Fruit fly (Drosophila melanogaster) whole organism, embryonic: ENCODE measurements around the gene Arp1.

Source experiments
- Blimp-1 ChIP-seq: fragments of 200-800 bp; sonication (Bioruptor generic); optimal IDR thresholded peaks from 3 replicates; lab custom pipeline; 2018; ENCODE audit warnings: missing biosample characterization, missing genetic modification characterization, mild to moderate bottlenecking, moderate library complexity, missing genetic modification reagents
- CG10267 ChIP-seq: fragments of 200-800 bp; sonication (Bioruptor generic); optimal IDR thresholded peaks from 2 replicates; lab custom pipeline; 2018; ENCODE audit warnings: missing biosample characterization, mild to moderate bottlenecking, missing genetic modification characterization, moderate library complexity
- CG11504 ChIP-seq: fragments of 200-800 bp; sonication (Bioruptor generic); optimal IDR thresholded peaks from 3 replicates; lab custom pipeline; 2019; ENCODE audit warnings: missing biosample characterization, mild to moderate bottlenecking, missing genetic modification characterization, moderate library complexity
- CG12391 ChIP-seq: fragments of 200-800 bp; sonication (Bioruptor generic); optimal IDR thresholded peaks from 3 replicates; lab custom pipeline; 2018; ENCODE audit warnings: missing biosample characterization, mild to moderate bottlenecking, missing genetic modification characterization, moderate library complexity
- CG15073 ChIP-seq: fragments of 200-800 bp; sonication (Bioruptor generic); optimal IDR thresholded peaks from 2 replicates; lab custom pipeline; 2016; ENCODE audit warnings: missing biosample characterization, missing genetic modification characterization
- CG18262 ChIP-seq: fragments of 200-800 bp; optimal IDR thresholded peaks from 3 replicates; lab custom pipeline; 2019; ENCODE audit warnings: missing biosample characterization, mild to moderate bottlenecking, missing genetic modification characterization, moderate library complexity
- CG2116 ChIP-seq: fragments of 200-800 bp; sonication (Bioruptor generic); optimal IDR thresholded peaks from 3 replicates; lab custom pipeline; 2018; ENCODE audit warnings: missing biosample characterization, mild to moderate bottlenecking, missing genetic modification characterization
- CG31224 ChIP-seq: fragments of 200-800 bp; sonication (Bioruptor generic); IDR thresholded peaks from 2 replicates; pipeline ENCODE4 v1.3.6; 2022; ENCODE audit warnings: missing biosample characterization, missing genetic modification characterization
- CG32767 ChIP-seq: fragments of 200-800 bp; sonication (Bioruptor generic); IDR thresholded peaks from 2 replicates; pipeline ENCODE4 v1.3.6; 2022; ENCODE audit warnings: missing biosample characterization, missing genetic modification characterization
- CG34224 ChIP-seq: fragments of 200-800 bp; sonication (Bioruptor generic); IDR thresholded peaks from 3 replicates; pipeline ENCODE4 v1.3.6; 2022; ENCODE audit warnings: missing biosample characterization, missing genetic modification characterization; ENCODE audit not compliant: partially characterized antibody
- CG42726 ChIP-seq: fragments of 200-800 bp; sonication (Bioruptor generic); IDR thresholded peaks from 2 replicates; pipeline ENCODE4 v1.3.6; 2022; ENCODE audit warnings: missing biosample characterization, missing genetic modification characterization; ENCODE audit not compliant: partially characterized antibody
- CG6175 ChIP-seq: fragments of 200-800 bp; sonication (Bioruptor generic); IDR thresholded peaks from 3 replicates; pipeline ENCODE4 v1.3.6; 2022; ENCODE audit warnings: missing biosample characterization, missing genetic modification characterization
- CG7271 ChIP-seq: fragments of 200-800 bp; sonication (Bioruptor generic); optimal IDR thresholded peaks from 2 replicates; lab custom pipeline; 2018; ENCODE audit warnings: missing biosample characterization, mild to moderate bottlenecking, missing genetic modification characterization, moderate library complexity
- CG7372 ChIP-seq: fragments of 200-800 bp; sonication (Bioruptor generic); IDR thresholded peaks from 2 replicates; pipeline ENCODE4 v1.3.6; 2022; ENCODE audit warnings: missing biosample characterization, missing genetic modification characterization
- CG8765 ChIP-seq: fragments of 200-800 bp; sonication (Bioruptor generic); IDR thresholded peaks from 2 replicates; pipeline ENCODE4 v1.3.6; 2022; ENCODE audit warnings: missing biosample characterization, missing genetic modification characterization
- D19A ChIP-seq: fragments of 200-800 bp; optimal IDR thresholded peaks from 3 replicates; lab custom pipeline; 2019; ENCODE audit warnings: missing biosample characterization, mild to moderate bottlenecking, missing genetic modification characterization, moderate library complexity
- Deaf1 ChIP-seq: fragments of 200-800 bp; optimal IDR thresholded peaks from 3 replicates; lab custom pipeline; 2019; ENCODE audit warnings: missing biosample characterization, mild to moderate bottlenecking, missing genetic modification characterization, moderate library complexity
- Dp ChIP-seq: fragments of 200-800 bp; sonication (Bioruptor generic); optimal IDR thresholded peaks from 2 replicates; lab custom pipeline; 2018; ENCODE audit warnings: missing biosample characterization, mild to moderate bottlenecking, missing genetic modification characterization, moderate library complexity
- E2f1 ChIP-seq: fragments of 200-800 bp; sonication (Bioruptor generic); IDR thresholded peaks from 2 replicates; pipeline ENCODE4 v1.3.6; 2022; ENCODE audit warnings: missing biosample characterization, missing genetic modification characterization
- H2.0 ChIP-seq: fragments of 200-800 bp; sonication (Bioruptor generic); IDR thresholded peaks from 2 replicates; pipeline ENCODE4 v1.3.6; 2022; ENCODE audit warnings: missing biosample characterization, missing genetic modification characterization
- HLH54F ChIP-seq: fragments of 200-800 bp; sonication (Bioruptor generic); optimal IDR thresholded peaks from 3 replicates; lab custom pipeline; 2016; ENCODE audit warnings: missing biosample characterization, missing genetic modification characterization
- Hand ChIP-seq: fragments of 200-800 bp; sonication (Bioruptor generic); optimal IDR thresholded peaks from 2 replicates; lab custom pipeline; 2017; ENCODE audit warnings: mild to moderate bottlenecking, missing biosample characterization, missing genetic modification reagents, missing genetic modification characterization
- Hr3 ChIP-seq: fragments of 200-800 bp; sonication (Bioruptor generic); optimal IDR thresholded peaks from 3 replicates; lab custom pipeline; 2016; ENCODE audit warnings: missing biosample characterization, missing genetic modification characterization
- Hsf ChIP-seq: fragments of 200-800 bp; sonication (Bioruptor generic); optimal IDR thresholded peaks from 3 replicates; lab custom pipeline; 2016; ENCODE audit warnings: missing biosample characterization, missing genetic modification characterization
- Nf-YA ChIP-seq: fragments of 200-800 bp; sonication (Bioruptor generic); IDR thresholded peaks from 2 replicates; pipeline ENCODE4 v1.3.6; 2022; ENCODE audit warnings: missing biosample characterization, missing genetic modification characterization
- Pdp1 ChIP-seq, 2 experiments: fragments of 200-800 bp; sonication (Bioruptor generic); optimal IDR thresholded peaks; 3 replicates each; lab custom pipeline; 2016; ENCODE audit warnings: missing biosample characterization in 2 of 2, missing genetic modification characterization in 2 of 2, mild to moderate bottlenecking in 1 of 2, moderate library complexity in 1 of 2
- Poxn ChIP-seq: fragments of 200-800 bp; sonication (Bioruptor generic); IDR thresholded peaks from 2 replicates; pipeline ENCODE4 v1.3.6; 2022; ENCODE audit warnings: missing biosample characterization, missing genetic modification characterization
- Six4 ChIP-seq: fragments of 200-800 bp; sonication (Bioruptor generic); optimal IDR thresholded peaks from 2 replicates; lab custom pipeline; 2016; ENCODE audit warnings: missing biosample characterization, missing genetic modification characterization
- Sox102F ChIP-seq: fragments of 200-800 bp; sonication (Bioruptor generic); optimal IDR thresholded peaks from 2 replicates; lab custom pipeline; 2018; ENCODE audit warnings: missing biosample characterization, mild to moderate bottlenecking, missing genetic modification characterization, moderate library complexity
- Sry-β ChIP-seq: fragments of 200-800 bp; sonication (Bioruptor generic); optimal IDR thresholded peaks from 2 replicates; lab custom pipeline; 2018; ENCODE audit warnings: missing biosample characterization, mild to moderate bottlenecking, missing genetic modification characterization, moderate library complexity
- Xbp1 ChIP-seq: fragments of 200-800 bp; sonication (Bioruptor generic); optimal IDR thresholded peaks from 3 replicates; lab custom pipeline; 2016; ENCODE audit warnings: missing biosample characterization, mild to moderate bottlenecking, missing genetic modification characterization
- amos ChIP-seq: fragments of 200-800 bp; sonication (Bioruptor generic); IDR thresholded peaks from 2 replicates; pipeline ENCODE4 v1.3.6; 2022; ENCODE audit warnings: missing biosample characterization, missing genetic modification characterization; ENCODE audit not compliant: partially characterized antibody
- ci ChIP-seq: fragments of 200-800 bp; sonication (Bioruptor generic); IDR thresholded peaks from 3 replicates; pipeline ENCODE4 v1.3.6; 2022; ENCODE audit warnings: missing biosample characterization, missing genetic modification characterization
- crp ChIP-seq, 2 experiments: fragments of 200-800 bp; sonication (Bioruptor generic); optimal IDR thresholded peaks; 2 replicates in 1 of 2; 3 replicates in 1 of 2; lab custom pipeline; 2017; ENCODE audit warnings: missing biosample characterization in 2 of 2, missing genetic modification characterization in 2 of 2, mild to moderate bottlenecking in 1 of 2, moderate library complexity in 1 of 2
- dmrt11E ChIP-seq: fragments of 200-800 bp; sonication (Bioruptor generic); optimal IDR thresholded peaks from 3 replicates; lab custom pipeline; 2018; ENCODE audit warnings: missing biosample characterization, mild to moderate bottlenecking, missing genetic modification characterization, moderate library complexity
- dysf ChIP-seq: fragments of 200-800 bp; sonication (Bioruptor generic); IDR thresholded peaks from 3 replicates; pipeline ENCODE4 v1.3.6; 2022; ENCODE audit warnings: missing biosample characterization, missing genetic modification characterization
- gem ChIP-seq: fragments of 200-800 bp; sonication (Bioruptor generic); optimal IDR thresholded peaks from 2 replicates; lab custom pipeline; 2019; ENCODE audit warnings: missing biosample characterization, mild to moderate bottlenecking, missing genetic modification characterization, moderate library complexity
- grau ChIP-seq: fragments of 200-800 bp; optimal IDR thresholded peaks from 3 replicates; lab custom pipeline; 2019; ENCODE audit warnings: missing biosample characterization, mild to moderate bottlenecking, missing genetic modification characterization, moderate library complexity
- gro ChIP-seq: fragments of 200-800 bp; sonication (Bioruptor generic); optimal IDR thresholded peaks from 2 replicates; lab custom pipeline; 2016; ENCODE audit warnings: missing biosample characterization, missing genetic modification characterization
- h ChIP-seq: fragments of >200 bp; optimal IDR thresholded peaks from 2 replicates; lab custom pipeline; 2017
- mirr ChIP-seq: fragments of 200-800 bp; sonication (Bioruptor generic); optimal IDR thresholded peaks from 3 replicates; lab custom pipeline; 2018; ENCODE audit warnings: missing biosample characterization, mild to moderate bottlenecking, missing genetic modification characterization
- nerfin-1 ChIP-seq: fragments of 200-800 bp; sonication (Bioruptor generic); optimal IDR thresholded peaks from 3 replicates; lab custom pipeline; 2019; ENCODE audit warnings: missing biosample characterization, mild to moderate bottlenecking, missing genetic modification characterization, moderate library complexity
- pnt ChIP-seq: fragments of 200-800 bp; sonication (Bioruptor generic); optimal IDR thresholded peaks from 3 replicates; lab custom pipeline; 2016; ENCODE audit warnings: missing biosample characterization, missing genetic modification characterization
- ranshi ChIP-seq: fragments of 200-800 bp; sonication (Bioruptor generic); IDR thresholded peaks from 2 replicates; pipeline ENCODE4 v1.3.6; 2022; ENCODE audit warnings: missing biosample characterization, missing genetic modification characterization
- rib ChIP-seq: fragments of 200-800 bp; sonication (Bioruptor generic); IDR thresholded peaks from 2 replicates; pipeline ENCODE4 v1.3.6; 2022; ENCODE audit warnings: missing biosample characterization, missing genetic modification characterization
- slbo ChIP-seq: fragments of 200-800 bp; sonication (Bioruptor generic); IDR thresholded peaks from 2 replicates; pipeline ENCODE4 v1.3.6; 2022; ENCODE audit warnings: missing biosample characterization, missing genetic modification characterization
- slp2 ChIP-seq: fragments of 200-800 bp; sonication (Bioruptor generic); optimal IDR thresholded peaks from 2 replicates; lab custom pipeline; 2016; ENCODE audit warnings: missing biosample characterization, missing genetic modification characterization
- stwl ChIP-seq: fragments of 200-800 bp; sonication (Bioruptor generic); optimal IDR thresholded peaks from 3 replicates; lab custom pipeline; 2018; ENCODE audit warnings: missing biosample characterization, mild to moderate bottlenecking, missing genetic modification characterization, moderate library complexity
- sug ChIP-seq: fragments of 200-800 bp; optimal IDR thresholded peaks from 2 replicates; lab custom pipeline; 2019; ENCODE audit warnings: missing biosample characterization, mild to moderate bottlenecking, missing genetic modification characterization, moderate library complexity
- tin ChIP-seq: fragments of 200-800 bp; sonication (Bioruptor generic); optimal IDR thresholded peaks from 3 replicates; lab custom pipeline; 2016; ENCODE audit warnings: missing biosample characterization, missing genetic modification characterization
- twi ChIP-seq: fragments of 200-800 bp; optimal IDR thresholded peaks from 2 replicates; lab custom pipeline; 2019; ENCODE audit warnings: missing biosample characterization, mild to moderate bottlenecking, missing genetic modification characterization, moderate library complexity

Gene Arp1

dm6 chr3R:12723759-12724158 is 32.2 kb downstream of the Arp1 start (continued):
- TF ChIP-seq CG15073 (GFP tag; lab: Kevin White, UChicago) (peak; percentile 89), CG8765 (GFP tag; lab: Robert Waterston, UW) (no peak), Sry-β (GFP tag; lab: Kevin White, UChicago) (no peak), Six4 (GFP tag; lab: Kevin White, UChicago) (no peak), gro (GFP tag; lab: Kevin White, UChicago) (no peak), stwl (tag; lab: Kevin White, UChicago) (no peak), mirr (GFP tag; lab: Kevin White, UChicago) (no peak), slbo (GFP tag; lab: Robert Waterston, UW) (peak; percentile 50; the same call in 1 of the 2 replicates), twi (no peak), CG6175 (GFP tag; lab: Robert Waterston, UW) (no peak), sug (tag; lab: Kevin White, UChicago) (peak; percentile 10), CG10267 (tag; lab: Kevin White, UChicago) (no peak), CG11504 (tag; lab: Kevin White, UChicago) (peak; percentile 33), ci (GFP tag; lab: Robert Waterston, UW) (peak; percentile 23; the same call in 1 of the 3 replicates), ranshi (no peak), Hsf (GFP tag; lab: Kevin White, UChicago) (no peak), Deaf1 (tag; lab: Kevin White, UChicago) (peak; percentile 10), nerfin-1 (no peak), E2f1 (no peak), CG31224 (GFP tag; lab: Robert Waterston, UW) (no peak), CG18262 (peak; percentile 24), dysf (GFP tag; lab: Robert Waterston, UW) (peak; percentile 9; the same call in 1 of the 3 replicates), Hr3 (GFP tag; lab: Kevin White, UChicago) (no peak), dmrt11E (tag; lab: Kevin White, UChicago) (no peak), pnt (GFP tag; lab: Kevin White, UChicago) (no peak), D19A (peak; percentile 4), Dp (GFP tag; lab: Kevin White, UChicago) (peak; percentile 9), h (lab: Kevin White, UChicago) (no peak), CG7271 (tag; lab: Kevin White, UChicago) (no peak), HLH54F (GFP tag; lab: Kevin White, UChicago) (no peak), amos (GFP tag; lab: Robert Waterston, UW) (no peak), Xbp1 (GFP tag; lab: Kevin White, UChicago) (peak; percentile 24), CG2116 (GFP tag; lab: Kevin White, UChicago) (no peak), Blimp-1 (GFP tag; lab: Kevin White, UChicago) (peak; percentile 26), tin (GFP tag; lab: Kevin White, UChicago) (no peak), rib (GFP tag; lab: Robert Waterston, UW) (no peak), H2.0 (no peak), Sox102F (GFP tag; lab: Kevin White, UChicago) (peak; percentile 28), CG32767 (GFP tag; lab: Robert Waterston, UW) (no peak), CG12391 (tag; lab: Kevin White, UChicago) (no peak), crp (GFP tag; optimal IDR thresholded peaks at IDR 0.05; lab: Kevin White, UChicago) (no peak), Pdp1 (GFP tag; optimal IDR thresholded peaks at IDR 0.05; lab: Kevin White, UChicago) (peak in 1 of 2 experiments; percentile 37), Nf-YA (GFP tag; lab: Robert Waterston, UW) (no peak), CG7372 (GFP tag; lab: Robert Waterston, UW) (no peak), CG42726 (GFP tag; lab: Robert Waterston, UW) (no peak), CG34224 (GFP tag; lab: Robert Waterston, UW) (no peak), Poxn (GFP tag; lab: Robert Waterston, UW) (no peak), gem (peak; percentile 39), grau (tag; lab: Kevin White, UChicago) (peak; percentile 54), Hand (no peak), slp2 (GFP tag; lab: Kevin White, UChicago) (no peak)
